Worm (Caenorhabditis elegans) whole organism, L1 larva: ENCODE results near the gene apc-10.

Experiments
- C34B4.2 ChIP-seq: sonication (generic microtip); optimal IDR thresholded peaks from 2 replicates; lab custom pipeline; 2017; ENCODE audit warnings: mild to moderate bottlenecking, missing genetic modification characterization, missing compliant biosample characterization
- aha-1 ChIP-seq: fragments of 150-350 bp; optimal IDR thresholded peaks from 2 replicates; lab custom pipeline; 2014; ENCODE audit warnings: missing biosample characterization, missing genetic modification characterization
- alr-1 ChIP-seq: fragments of 200-800 bp; sonication (Bioruptor generic); optimal IDR thresholded peaks from 2 replicates; lab custom pipeline; 2018; ENCODE audit warnings: borderline replicate concordance, mild to moderate bottlenecking, missing genetic modification characterization, missing compliant biosample characterization
- ama-1 ChIP-seq: fragments of 150-350 bp; optimal IDR thresholded peaks from 2 replicates; lab custom pipeline; 2014
- ceh-63 ChIP-seq: fragments of 200-800 bp; sonication (Bioruptor generic); optimal IDR thresholded peaks from 2 replicates; lab custom pipeline; 2018; ENCODE audit warnings: mild to moderate bottlenecking, missing genetic modification characterization, missing compliant biosample characterization
- ceh-82 ChIP-seq, 3 experiments: fragments of 150-350 bp in 1 of 3; sonication (generic microtip) in 2 of 3; optimal IDR thresholded peaks; 2 replicates each; lab custom pipeline; 2014 to 2017; ENCODE audit warnings: missing biosample characterization in 3 of 3, missing genetic modification characterization in 3 of 3
- ceh-90 ChIP-seq: sonication (generic microtip); optimal IDR thresholded peaks from 2 replicates; lab custom pipeline; 2016; ENCODE audit warnings: missing genetic modification characterization, missing compliant biosample characterization
- ces-1 ChIP-seq: fragments of 150-350 bp; optimal IDR thresholded peaks from 2 replicates; lab custom pipeline; 2014; ENCODE audit warnings: missing biosample characterization, missing genetic modification reagents, missing genetic modification characterization
- dsc-1 ChIP-seq: sonication (generic microtip); optimal IDR thresholded peaks from 2 replicates; lab custom pipeline; 2016; ENCODE audit warnings: mild to moderate bottlenecking, missing genetic modification characterization, missing compliant biosample characterization
- efl-1 ChIP-seq, 4 experiments: fragments of 150-350 bp; optimal IDR thresholded peaks in 3 of 4; peaks in 1 of 4; 1 replicate in 1 of 4; 2 replicates in 3 of 4; lab custom pipeline; 2014; ENCODE audit warnings: missing biosample characterization in 2 of 4, missing genetic modification characterization in 2 of 4, missing genetic modification reagents in 2 of 4
- egl-13 ChIP-seq: sonication (generic microtip); optimal IDR thresholded peaks from 2 replicates; lab custom pipeline; 2016; ENCODE audit warnings: missing genotype, missing genetic modification reagents, missing genetic modification characterization, missing compliant biosample characterization
- egl-27 ChIP-seq, 2 experiments: fragments of 150-350 bp in 1 of 2; sonication (generic microtip); optimal IDR thresholded peaks; 3 replicates each; lab custom pipeline; 2017 to 2018; ENCODE audit warnings: missing biosample characterization in 2 of 2, missing genetic modification characterization in 2 of 2, missing genetic modification reagents in 2 of 2
- elt-2 ChIP-seq: sonication (generic microtip); optimal IDR thresholded peaks from 2 replicates; lab custom pipeline; 2016; ENCODE audit warnings: missing genetic modification characterization, mild to moderate bottlenecking, inconsistent platforms, missing compliant biosample characterization, missing genetic modification reagents
- fkh-10 ChIP-seq: sonication (generic microtip); optimal IDR thresholded peaks from 2 replicates; lab custom pipeline; 2017; ENCODE audit warnings: missing biosample characterization, missing genetic modification reagents, missing genetic modification characterization
- hlh-17 ChIP-seq: fragments of 200-800 bp; sonication (Bioruptor generic); optimal IDR thresholded peaks from 2 replicates; lab custom pipeline; 2018; ENCODE audit warnings: missing genetic modification characterization, mild to moderate bottlenecking, missing compliant biosample characterization, moderate library complexity, borderline replicate concordance
- hpl-2 ChIP-seq: fragments of 150-350 bp; optimal IDR thresholded peaks from 2 replicates; lab custom pipeline; 2014; ENCODE audit warnings: missing biosample characterization, missing genetic modification reagents, missing genetic modification characterization
- jun-1 ChIP-seq: fragments of 150-350 bp; optimal IDR thresholded peaks from 2 replicates; lab custom pipeline; 2014; ENCODE audit warnings: missing biosample characterization, missing genetic modification reagents, missing genetic modification characterization
- lin-15B ChIP-seq: fragments of 150-350 bp; sonication (generic microtip); optimal IDR thresholded peaks from 3 replicates; lab custom pipeline; 2014; ENCODE audit warnings: missing biosample characterization, missing genetic modification characterization
- lin-35 ChIP-seq, 2 experiments: fragments of 150-350 bp; optimal IDR thresholded peaks; 2 replicates each; lab custom pipeline; 2014; ENCODE audit warnings: missing biosample characterization in 2 of 2, missing genetic modification characterization in 2 of 2, missing genetic modification reagents in 2 of 2
- lin-39 ChIP-seq: fragments of 150-350 bp; optimal IDR thresholded peaks from 2 replicates; lab custom pipeline; 2014; ENCODE audit warnings: missing biosample characterization, missing genetic modification reagents, missing genetic modification characterization
- lir-3 ChIP-seq: sonication (generic microtip); optimal IDR thresholded peaks from 2 replicates; lab custom pipeline; 2016; ENCODE audit warnings: mild to moderate bottlenecking, missing genetic modification characterization, moderate library complexity, missing compliant biosample characterization; ENCODE audit not compliant: poor library complexity
- lsy-2 ChIP-seq, 2 experiments: fragments of 150-350 bp; optimal IDR thresholded peaks; 2 replicates each; lab custom pipeline; 2014; ENCODE audit warnings: missing biosample characterization in 2 of 2, missing genetic modification characterization in 2 of 2
- mab-9 ChIP-seq: fragments of 200-800 bp; sonication (Bioruptor generic); IDR thresholded peaks from 2 replicates; pipeline ENCODE4 v1.3.6; 2022; ENCODE audit warnings: missing genetic modification reagents, missing genetic modification characterization, missing compliant biosample characterization
- mdl-1 ChIP-seq, 2 experiments: fragments of 150-350 bp; optimal IDR thresholded peaks; 2 replicates each; lab custom pipeline; 2014 to 2017; ENCODE audit warnings: missing biosample characterization in 2 of 2, missing genetic modification characterization in 2 of 2, inconsistent platforms in 1 of 2
- nhr-12 ChIP-seq: sonication (generic microtip); optimal IDR thresholded peaks from 2 replicates; lab custom pipeline; 2017; ENCODE audit warnings: missing biosample characterization, missing genetic modification characterization
- nhr-19 ChIP-seq: fragments of 200-800 bp; sonication (Bioruptor generic); conservative IDR thresholded peaks from 2 replicates; pipeline ENCODE4 v1.3.6; 2022; ENCODE audit warnings: missing genetic modification characterization, missing compliant biosample characterization
- nhr-237 ChIP-seq: fragments of 150-350 bp; optimal IDR thresholded peaks from 2 replicates; lab custom pipeline; 2014; ENCODE audit warnings: missing biosample characterization, missing genetic modification characterization
- nhr-28 ChIP-seq: fragments of 150-350 bp; optimal IDR thresholded peaks from 2 replicates; lab custom pipeline; 2014; ENCODE audit warnings: missing biosample characterization, missing genetic modification characterization
- nhr-47 ChIP-seq: sonication (generic microtip); optimal IDR thresholded peaks from 2 replicates; lab custom pipeline; 2016; ENCODE audit warnings: mild to moderate bottlenecking, missing genetic modification characterization, moderate library complexity, missing compliant biosample characterization
- nhr-71 ChIP-seq: sonication (generic microtip); optimal IDR thresholded peaks from 2 replicates; lab custom pipeline; 2016; ENCODE audit warnings: mild to moderate bottlenecking, missing genetic modification characterization, moderate library complexity, missing compliant biosample characterization
- nhr-76 ChIP-seq: sonication (generic microtip); optimal IDR thresholded peaks from 2 replicates; lab custom pipeline; 2017; ENCODE audit warnings: missing biosample characterization, missing genetic modification characterization
- nhr-77 ChIP-seq: fragments of 150-350 bp; optimal IDR thresholded peaks from 2 replicates; lab custom pipeline; 2014; ENCODE audit warnings: missing biosample characterization, missing genetic modification characterization
- nhr-84 ChIP-seq: sonication (generic microtip); optimal IDR thresholded peaks from 2 replicates; lab custom pipeline; 2017; ENCODE audit warnings: missing biosample characterization, missing genetic modification characterization
- nhr-85 ChIP-seq: sonication (generic microtip); peaks from one replicate; lab custom pipeline; 2016; ENCODE audit warnings: missing genetic modification characterization, inconsistent platforms, missing compliant biosample characterization
- nhr-90 ChIP-seq: sonication (generic microtip); optimal IDR thresholded peaks from 2 replicates; lab custom pipeline; 2016; ENCODE audit warnings: mild to moderate bottlenecking, missing genetic modification characterization, missing compliant biosample characterization; ENCODE audit not compliant: poor library complexity
- pag-3 ChIP-seq: sonication (generic microtip); optimal IDR thresholded peaks from 2 replicates; lab custom pipeline; 2017; ENCODE audit warnings: missing genetic modification characterization, mild to moderate bottlenecking, missing compliant biosample characterization, antibody characterized with exemption, borderline replicate concordance; ENCODE audit not compliant: insufficient read depth
- pax-3 ChIP-seq: fragments of 200-800 bp; sonication (Bioruptor generic); optimal IDR thresholded peaks from 2 replicates; lab custom pipeline; 2018; ENCODE audit warnings: mild to moderate bottlenecking, missing genetic modification characterization, moderate library complexity, missing compliant biosample characterization
- pqm-1 ChIP-seq: sonication (generic microtip); optimal IDR thresholded peaks from 3 replicates; lab custom pipeline; 2017; ENCODE audit warnings: missing biosample characterization, missing genetic modification characterization
- rnt-1 ChIP-seq: sonication (generic microtip); optimal IDR thresholded peaks from 2 replicates; lab custom pipeline; 2016; ENCODE audit warnings: mild to moderate bottlenecking, missing genetic modification characterization, moderate library complexity, missing compliant biosample characterization
- skn-1 ChIP-seq: fragments of 150-350 bp; optimal IDR thresholded peaks from 2 replicates; lab custom pipeline; 2014; ENCODE audit warnings: missing biosample characterization, missing genetic modification characterization
- snpc-4 ChIP-seq: fragments of 150-350 bp; optimal IDR thresholded peaks from 2 replicates; lab custom pipeline; 2014; ENCODE audit warnings: missing biosample characterization, missing genetic modification characterization
- snu-23 ChIP-seq: sonication (generic microtip); optimal IDR thresholded peaks from 2 replicates; lab custom pipeline; 2016; ENCODE audit warnings: missing genetic modification characterization, missing compliant biosample characterization
- sox-4 ChIP-seq: sonication (generic microtip); optimal IDR thresholded peaks from 2 replicates; lab custom pipeline; 2016; ENCODE audit warnings: missing genetic modification characterization, missing compliant biosample characterization
- sptf-1 ChIP-seq: fragments of 150-350 bp; optimal IDR thresholded peaks from 2 replicates; lab custom pipeline; 2014; ENCODE audit warnings: missing biosample characterization, missing genetic modification characterization
- swsn-7 ChIP-seq: sonication (generic microtip); optimal IDR thresholded peaks from 2 replicates; lab custom pipeline; 2016; ENCODE audit warnings: missing genetic modification characterization, missing compliant biosample characterization
- unc-130 ChIP-seq: fragments of 150-350 bp; optimal IDR thresholded peaks from 2 replicates; lab custom pipeline; 2017; ENCODE audit warnings: missing biosample characterization, missing genetic modification characterization, inconsistent platforms
- unc-30 ChIP-seq: sonication (generic microtip); optimal IDR thresholded peaks from 2 replicates; lab custom pipeline; 2017; ENCODE audit warnings: missing biosample characterization, missing genetic modification characterization
- unc-62 ChIP-seq: fragments of 150-350 bp; optimal IDR thresholded peaks from 2 replicates; lab custom pipeline; 2014; ENCODE audit warnings: missing biosample characterization, missing genetic modification reagents, missing genetic modification characterization
- unc-98 ChIP-seq: fragments of 200-800 bp; sonication (Bioruptor generic); IDR thresholded peaks from 2 replicates; pipeline ENCODE4 v1.3.6; 2022; ENCODE audit warnings: missing genetic modification characterization, missing compliant biosample characterization
- vab-15 ChIP-seq: sonication (generic microtip); optimal IDR thresholded peaks from 2 replicates; lab custom pipeline; 2017; ENCODE audit warnings: missing genotype, mild to moderate bottlenecking, missing genetic modification characterization, missing compliant biosample characterization
- xbp-1 ChIP-seq: sonication (generic microtip); optimal IDR thresholded peaks from 2 replicates; lab custom pipeline; 2016; ENCODE audit warnings: missing genetic modification characterization, missing compliant biosample characterization
- ztf-4 ChIP-seq: fragments of 150-350 bp; optimal IDR thresholded peaks from 2 replicates; lab custom pipeline; 2014; ENCODE audit warnings: missing biosample characterization, missing genetic modification characterization

The apc-10 gene

DNA sequence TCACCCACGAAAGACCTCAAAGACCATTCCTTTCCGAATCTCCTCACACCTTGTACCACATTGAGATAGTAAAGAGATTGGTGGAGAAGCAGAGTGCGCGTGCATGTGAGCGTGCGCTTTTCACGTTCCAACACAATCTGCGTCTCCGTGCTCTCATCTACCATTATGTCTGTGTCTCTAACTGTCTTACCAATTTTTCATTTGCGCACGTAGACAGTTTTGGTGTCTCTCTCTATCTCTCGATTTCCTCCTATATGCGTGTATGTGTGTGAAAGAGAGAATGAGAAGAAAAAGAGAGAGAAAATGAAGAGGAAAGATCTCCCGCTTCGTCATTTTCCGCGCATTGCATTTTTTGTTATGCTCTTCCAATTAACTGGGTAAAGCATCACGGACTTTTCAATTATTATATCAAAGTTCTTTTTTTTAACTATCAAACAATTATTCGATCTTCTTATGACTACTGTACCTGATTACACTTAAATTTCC lies 40.5 kb upstream of the apc-10 start:
- TF ChIP-seq ceh-63 (GFP tag; lab: Kevin White, UChicago) (no peak), lin-39 (tag; lab: Kevin White, UChicago) (peak; percentile 55), ceh-82 (tag; optimal IDR thresholded peaks at IDR 0.05; lab: Kevin White, UChicago) (peak; percentile 93 to 95 (median 94)), lin-15B (tag; lab: Kevin White, UChicago) (peak; percentile 39), elt-2 (peak; percentile 69), jun-1 (tag; lab: Kevin White, UChicago) (peak; percentile 92), nhr-76 (tag; lab: Kevin White, UChicago) (peak; percentile 47), unc-98 (no peak; the same call in 1 of the 2 replicates), sox-4 (tag; lab: Kevin White, UChicago) (peak; percentile 80), alr-1 (no peak), unc-130 (tag; lab: Kevin White, UChicago) (peak; percentile 74), lin-35 (GFP tag; optimal IDR thresholded peaks at IDR 0.05; lab: Kevin White, UChicago) (peak; percentile 85 to 88), efl-1 (optimal IDR thresholded peaks at IDR 0.05; lab: Kevin White, UChicago) (peak; percentile 85 to 91), efl-1 (GFP tag; optimal IDR thresholded peaks at IDR 0.05 in 1 of 2; lab: Kevin White, UChicago) (peak; percentile 55 to 96), ces-1 (GFP tag; lab: Kevin White, UChicago) (peak; percentile 26), lir-3 (tag; lab: Kevin White, UChicago) (peak; percentile 75), egl-13 (tag; lab: Kevin White, UChicago) (peak; percentile 93), C34B4.2 (tag; lab: Kevin White, UChicago) (no peak), nhr-84 (no peak), nhr-85 (tag; lab: Kevin White, UChicago) (peak; percentile 99), skn-1 (tag; lab: Kevin White, UChicago) (peak; percentile 77), egl-27 (tag; optimal IDR thresholded peaks at IDR 0.05; lab: Kevin White, UChicago) (peak; percentile 92 to 99), pqm-1 (peak; percentile 38), ceh-90 (tag; lab: Kevin White, UChicago) (peak; percentile 9), nhr-90 (peak; percentile 90), vab-15 (peak; percentile 67), hpl-2 (GFP tag; lab: Kevin White, UChicago) (peak; percentile 44), mab-9 (peak; percentile 80), swsn-7 (tag; lab: Kevin White, UChicago) (peak; percentile 95), sptf-1 (tag; lab: Kevin White, UChicago) (no peak), nhr-19 (peak; percentile 93), fkh-10 (GFP tag; lab: Kevin White, UChicago) (peak; percentile 95), unc-62 (GFP tag; lab: Kevin White, UChicago) (no peak), pag-3 (no peak), ama-1 (peak; percentile 76), rnt-1 (tag; lab: Kevin White, UChicago) (peak; percentile 89), nhr-71 (tag; lab: Kevin White, UChicago) (peak; percentile 98), aha-1 (tag; lab: Kevin White, UChicago) (peak; percentile 100), nhr-47 (tag; lab: Kevin White, UChicago) (peak; percentile 95), unc-30 (tag; lab: Kevin White, UChicago) (no peak), mdl-1 (tag; optimal IDR thresholded peaks at IDR 0.05; lab: Kevin White, UChicago) (peak; percentile 90 to 99), nhr-12 (tag; lab: Kevin White, UChicago) (no peak), lsy-2 (tag; optimal IDR thresholded peaks at IDR 0.05; lab: Kevin White, UChicago) (peak; percentile 85 to 93), dsc-1 (tag; lab: Kevin White, UChicago) (peak; percentile 92), snu-23 (peak; percentile 98), nhr-28 (tag; lab: Kevin White, UChicago) (no peak), hlh-17 (no peak), nhr-237 (tag; lab: Kevin White, UChicago) (peak; percentile 96), xbp-1 (tag; lab: Kevin White, UChicago) (peak; percentile 86), ztf-4 (tag; lab: Kevin White, UChicago) (peak; percentile 96), pax-3 (tag; lab: Kevin White, UChicago) (peak; percentile 90), nhr-77 (tag; lab: Kevin White, UChicago) (peak; percentile 96), snpc-4 (tag; lab: Kevin White, UChicago) (peak; percentile 60)
